Worm (Caenorhabditis elegans): ENCODE measurements around the gene C25E10.4.

The C25E10.4 gene

ce11 chrV:9053969-9054368 is 20.6 kb downstream of the C25E10.4 start, which contains the start of gene C25E10.8:
C25E10.8 (minus strand) TSS chrV:9054069.
- no peak for TF ChIP-seq lin-15B (tag; optimal IDR thresholded peaks at IDR 0.05)
- TF ChIP-seq fkh-8 (tag; optimal IDR thresholded peaks at IDR 0.05): no peak
- TF ChIP-seq C34B4.2 (tag; optimal IDR thresholded peaks at IDR 0.05): no peak
- no peak for TF ChIP-seq F16B12.6 (tag; optimal IDR thresholded peaks at IDR 0.05)
- no peak for TF ChIP-seq isw-1 (GFP tag; IDR thresholded peaks at IDR 0.05)
- TF ChIP-seq grh-1 (GFP tag; IDR thresholded peaks at IDR 0.05): no peak
- no peak for TF ChIP-seq aha-1 (tag; optimal IDR thresholded peaks at IDR 0.05)
- no peak for TF ChIP-seq dpl-1 (GFP tag; optimal IDR thresholded peaks at IDR 0.05)

DNA sequence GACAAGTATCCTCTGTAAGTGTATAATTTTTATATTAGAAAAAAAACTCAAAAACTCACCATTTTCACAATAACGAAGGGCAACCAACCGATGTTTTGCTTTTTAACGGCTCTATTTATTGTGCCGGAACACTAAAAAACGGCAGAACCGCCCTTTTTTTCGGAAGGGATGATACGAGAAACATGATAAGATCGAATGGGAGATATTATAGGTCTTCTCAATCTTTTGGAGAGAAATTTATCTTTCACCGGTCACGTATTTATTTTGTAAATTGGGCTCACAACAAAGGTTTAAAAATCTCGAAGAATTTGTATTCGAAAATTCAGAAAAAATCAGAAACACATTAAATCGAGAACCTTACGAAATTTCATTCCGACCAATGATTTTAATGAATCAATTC is 21.4 kb downstream of the C25E10.4 start, which contains the start of gene swm-1:
TSS of gene swm-1 (minus strand) at position 101 of the 400 bp plus-strand sequence.
- TF ChIP-seq pqm-1 (tag; optimal IDR thresholded peaks at IDR 0.05) (no peak), nhr-77 (tag; optimal IDR thresholded peaks at IDR 0.05) (no peak), nhr-11 (tag; optimal IDR thresholded peaks at IDR 0.05) (no peak), F16B12.6 (tag; optimal IDR thresholded peaks at IDR 0.05) (no peak), tlp-1 (tag; optimal IDR thresholded peaks at IDR 0.05) (no peak), lin-15B (tag; optimal IDR thresholded peaks at IDR 0.05) (no peak), hlh-17 (GFP tag; optimal IDR thresholded peaks at IDR 0.05; ENCODE audit: borderline replicate concordance) (no peak), efl-3 (GFP tag; optimal IDR thresholded peaks at IDR 0.05) (no peak), tbx-2 (tag; optimal IDR thresholded peaks at IDR 0.05) (no peak), sox-4 (tag; optimal IDR thresholded peaks at IDR 0.05) (no peak), ceh-88 (GFP tag; IDR thresholded peaks at IDR 0.05) (no peak), unc-130 (tag; optimal IDR thresholded peaks at IDR 0.05) (no peak), unc-62 (GFP tag; optimal IDR thresholded peaks at IDR 0.05) (no peak), fos-1 (tag; optimal IDR thresholded peaks at IDR 0.05) (no peak), aly-2 (tag; optimal IDR thresholded peaks at IDR 0.05) (no peak), C04F5.9 (tag; optimal IDR thresholded peaks at IDR 0.05) (no peak), ets-5 (GFP tag; IDR thresholded peaks at IDR 0.05) (no peak), nhr-20 (tag; optimal IDR thresholded peaks at IDR 0.05) (no peak), nhr-237 (tag; optimal IDR thresholded peaks at IDR 0.05) (no peak)

ce11 chrV:9055644-9056043 is 22.3 kb downstream of the C25E10.4 start:
- TF ChIP-seq dsc-1 (tag; optimal IDR thresholded peaks at IDR 0.05) (peak; percentile 48), pax-3 (tag; optimal IDR thresholded peaks at IDR 0.05) (peak; percentile 8), nhr-47 (tag; optimal IDR thresholded peaks at IDR 0.05) (peak; percentile 44), efl-1 (optimal IDR thresholded peaks at IDR 0.05) (no peak), efl-1 (GFP tag; optimal IDR thresholded peaks at IDR 0.05 in 1 of 2) (peak in 1 of 2 experiments; percentile 88), blmp-1 (tag; optimal IDR thresholded peaks at IDR 0.05) (no peak), ceh-82 (tag; optimal IDR thresholded peaks at IDR 0.05) (no peak), fkh-8 (tag; optimal IDR thresholded peaks at IDR 0.05) (peak; percentile 83), jun-1 (tag; optimal IDR thresholded peaks at IDR 0.05) (no peak), nhr-71 (tag; optimal IDR thresholded peaks at IDR 0.05) (peak; percentile 53), unc-30 (tag; optimal IDR thresholded peaks at IDR 0.05) (no peak)

ce11 chrV:9056253-9056652 is 22.9 kb downstream of the C25E10.4 start, which contains the start of gene C25E10.10:
C25E10.10 (minus strand) TSS chrV:9056353.
- no peak for TF ChIP-seq elt-2 (tag; optimal IDR thresholded peaks at IDR 0.05)
- TF ChIP-seq nhr-84 (tag; optimal IDR thresholded peaks at IDR 0.05): no peak
- no peak for TF ChIP-seq ceh-88 (GFP tag; IDR thresholded peaks at IDR 0.05)
- no peak for TF ChIP-seq ceh-82 (tag; optimal IDR thresholded peaks at IDR 0.05)
- no peak for TF ChIP-seq ets-5 (GFP tag; IDR thresholded peaks at IDR 0.05)
- no peak for TF ChIP-seq egl-27 (tag; optimal IDR thresholded peaks at IDR 0.05)
- no peak for TF ChIP-seq pag-3 (tag; optimal IDR thresholded peaks at IDR 0.05; ENCODE audit: borderline replicate concordance, insufficient read depth)
- TF ChIP-seq blmp-1 (tag; optimal IDR thresholded peaks at IDR 0.05): no peak
- no peak for TF ChIP-seq dsc-1 (tag; optimal IDR thresholded peaks at IDR 0.05)

Data from whole organism, L1 larva.